Worm (Caenorhabditis elegans) whole organism, L3 larva: ENCODE measurements around the gene trip-4.

ENCODE experiments used
- ZK546.5 ChIP-seq: sonication (generic microtip); optimal IDR thresholded peaks from 2 replicates; lab custom pipeline; 2017; ENCODE audit warnings: missing biosample characterization, missing genetic modification characterization
- aly-2 ChIP-seq: fragments of 150-350 bp; optimal IDR thresholded peaks from 2 replicates; lab custom pipeline; 2014; ENCODE audit warnings: missing biosample characterization, missing genetic modification characterization
- ama-1 ChIP-seq: fragments of 150-350 bp; optimal IDR thresholded peaks from 2 replicates; lab custom pipeline; 2018
- egl-27 ChIP-seq: sonication (generic microtip); optimal IDR thresholded peaks from 4 replicates; lab custom pipeline; 2017; ENCODE audit warnings: missing biosample characterization, missing genetic modification reagents, missing genetic modification characterization
- egl-5 ChIP-seq: fragments of 150-350 bp; optimal IDR thresholded peaks from 2 replicates; lab custom pipeline; 2017; ENCODE audit warnings: missing biosample characterization, missing genetic modification reagents, missing genetic modification characterization, inconsistent platforms
- elt-2 ChIP-seq: sonication (generic microtip); optimal IDR thresholded peaks from 2 replicates; lab custom pipeline; 2016; ENCODE audit warnings: missing genetic modification reagents, mild to moderate bottlenecking, missing genetic modification characterization, missing compliant biosample characterization
- elt-3 ChIP-seq, 3 experiments: fragments of 150-350 bp in 1 of 3; sonication (generic microtip) in 2 of 3; optimal IDR thresholded peaks; 2 replicates in 2 of 3; 4 replicates in 1 of 3; lab custom pipeline; 2014 to 2017; ENCODE audit warnings: missing biosample characterization in 3 of 3, missing genetic modification characterization in 3 of 3
- eor-1 ChIP-seq, 2 experiments: fragments of 150-350 bp; optimal IDR thresholded peaks; 2 replicates each; lab custom pipeline; 2014 to 2018; ENCODE audit warnings: missing biosample characterization in 2 of 2, missing genetic modification characterization in 2 of 2
- fkh-10 ChIP-seq: sonication (generic microtip); optimal IDR thresholded peaks from 2 replicates; lab custom pipeline; 2017; ENCODE audit warnings: missing biosample characterization, missing genetic modification reagents, missing genetic modification characterization
- lin-15B ChIP-seq: fragments of 150-350 bp; optimal IDR thresholded peaks from 2 replicates; lab custom pipeline; 2014; ENCODE audit warnings: missing biosample characterization, missing genetic modification characterization
- mdl-1 ChIP-seq: fragments of 150-350 bp; optimal IDR thresholded peaks from 2 replicates; lab custom pipeline; 2014; ENCODE audit warnings: missing biosample characterization, missing genetic modification characterization
- mml-1 ChIP-seq: fragments of 150-350 bp; sonication (generic microtip); optimal IDR thresholded peaks from 3 replicates; lab custom pipeline; 2014; ENCODE audit warnings: missing biosample characterization, missing genetic modification characterization
- nfya-1 ChIP-seq: sonication (generic microtip); optimal IDR thresholded peaks from 2 replicates; lab custom pipeline; 2017; ENCODE audit warnings: missing genetic modification characterization, mild to moderate bottlenecking, missing compliant biosample characterization, antibody characterized with exemption, moderate library complexity; ENCODE audit not compliant: insufficient read depth
- nhr-11 ChIP-seq: fragments of 150-350 bp; optimal IDR thresholded peaks from 2 replicates; lab custom pipeline; 2014; ENCODE audit warnings: missing biosample characterization, missing genetic modification characterization
- nhr-12 ChIP-seq: fragments of 150-350 bp; optimal IDR thresholded peaks from 2 replicates; lab custom pipeline; 2014; ENCODE audit warnings: missing biosample characterization, missing genetic modification characterization
- nhr-23 ChIP-seq: fragments of 150-350 bp; optimal IDR thresholded peaks from 2 replicates; lab custom pipeline; 2014; ENCODE audit warnings: missing biosample characterization, missing genetic modification reagents, missing genetic modification characterization
- nhr-25 ChIP-seq: sonication (generic microtip); optimal IDR thresholded peaks from 2 replicates; lab custom pipeline; 2017; ENCODE audit warnings: missing biosample characterization, missing genetic modification characterization
- nhr-43 ChIP-seq: sonication (generic microtip); optimal IDR thresholded peaks from 2 replicates; lab custom pipeline; 2016; ENCODE audit warnings: mild to moderate bottlenecking, missing genetic modification characterization, missing compliant biosample characterization; ENCODE audit not compliant: poor library complexity, severe bottlenecking
- nhr-77 ChIP-seq: fragments of 150-350 bp; optimal IDR thresholded peaks from 2 replicates; lab custom pipeline; 2014; ENCODE audit warnings: missing biosample characterization, missing genetic modification characterization
- pha-4 ChIP-seq: fragments of 150-350 bp; optimal IDR thresholded peaks from 2 replicates; lab custom pipeline; 2014; ENCODE audit warnings: missing biosample characterization, missing genetic modification reagents, missing genetic modification characterization
- pqm-1 ChIP-seq: fragments of 150-350 bp; optimal IDR thresholded peaks from 2 replicates; lab custom pipeline; 2017; ENCODE audit warnings: missing biosample characterization, missing genetic modification characterization, inconsistent platforms
- sea-2 ChIP-seq: fragments of 150-350 bp; sonication (generic microtip); optimal IDR thresholded peaks from 4 replicates; lab custom pipeline; 2014; ENCODE audit warnings: missing biosample characterization, missing genetic modification reagents, missing genetic modification characterization
- snpc-4 ChIP-seq: fragments of 150-350 bp; optimal IDR thresholded peaks from 2 replicates; lab custom pipeline; 2014; ENCODE audit warnings: missing biosample characterization, missing genetic modification characterization
- tbx-2 ChIP-seq: sonication (generic microtip); optimal IDR thresholded peaks from 2 replicates; lab custom pipeline; 2016; ENCODE audit warnings: mild to moderate bottlenecking, missing genetic modification characterization, missing compliant biosample characterization
- unc-39 ChIP-seq: sonication (generic microtip); optimal IDR thresholded peaks from 4 replicates; lab custom pipeline; 2017; ENCODE audit warnings: missing biosample characterization, missing genetic modification characterization
- zag-1 ChIP-seq: fragments of 150-350 bp; optimal IDR thresholded peaks from 2 replicates; lab custom pipeline; 2014; ENCODE audit warnings: missing biosample characterization, missing genetic modification characterization
- ztf-11 ChIP-seq: fragments of 150-350 bp; optimal IDR thresholded peaks from 2 replicates; lab custom pipeline; 2014; ENCODE audit warnings: missing biosample characterization, missing genetic modification characterization

Gene trip-4

ce11 chrII:15071571-15071970, 32.4 kb downstream of the trip-4 start, which contains the start of gene Y53F4B.18:
Gene Y53F4B.18 (minus strand): TSS chrII:15071671.
- no peak for TF ChIP-seq unc-39 (tag; lab: Kevin White, UChicago)
- no peak for TF ChIP-seq egl-27 (tag; lab: Kevin White, UChicago)
- TF ChIP-seq pqm-1: no peak
- no peak for TF ChIP-seq mml-1
- TF ChIP-seq, all 47 proteins: peak for 0

ce11 chrII:15074760-15075159, 35.6 kb downstream of the trip-4 start:
- peak; percentile 59 for TF ChIP-seq elt-2
- no peak for TF ChIP-seq fkh-10 (GFP tag; lab: Kevin White, UChicago)
- TF ChIP-seq pha-4: peak; percentile 65
- peak; percentile 51 for TF ChIP-seq pqm-1

- no peak for TF ChIP-seq elt-3 (tag; optimal IDR thresholded peaks at IDR 0.05; lab: Kevin White, UChicago)
- no peak for TF ChIP-seq ztf-11 (tag; lab: Kevin White, UChicago)
- TF ChIP-seq eor-1 (tag; optimal IDR thresholded peaks at IDR 0.05; lab: Kevin White, UChicago): no peak
- no peak for TF ChIP-seq nhr-12
- no peak for TF ChIP-seq tbx-2 (tag; lab: Kevin White, UChicago)
- TF ChIP-seq ZK546.5 (tag; lab: Kevin White, UChicago): no peak
- TF ChIP-seq, all 47 proteins: peak for 0
Measured at ce11 chrII:15076778-15077435, 37.7 kb downstream of the trip-4 start, which contains the start of gene Y53F4B.19. Gene Y53F4B.19 (plus strand): TSS chrII:15076934.

ce11 chrII:15080535-15080934, 41.3 kb downstream of the trip-4 start:
- TF ChIP-seq egl-27 (tag; lab: Kevin White, UChicago): no peak
- TF ChIP-seq aly-2 (tag; lab: Kevin White, UChicago): no peak
- no peak for TF ChIP-seq fkh-10 (GFP tag; lab: Kevin White, UChicago)

ce11 chrII:15084170-15084569, 45.0 kb downstream of the trip-4 start, which contains the start of gene Y53F4B.20:
Gene Y53F4B.20 (plus strand): TSS chrII:15084470.
- TF ChIP-seq nhr-43 (tag; lab: Kevin White, UChicago) (no peak), egl-5 (tag; lab: Kevin White, UChicago) (no peak)

ce11 chrII:15089086-15089895, 50.1 kb downstream of the trip-4 start:
- TF ChIP-seq ama-1 (lab: Kevin White, UChicago) (no peak), nhr-23 (tag; lab: Kevin White, UChicago) (peak; percentile 59), pha-4 (peak; percentile 58), sea-2 (GFP tag; lab: Kevin White, UChicago) (no peak), nhr-43 (tag; lab: Kevin White, UChicago) (peak; percentile 88), zag-1 (tag; lab: Kevin White, UChicago) (no peak), snpc-4 (tag; lab: Kevin White, UChicago) (peak; percentile 54), lin-15B (peak; percentile 41), nfya-1 (tag; lab: Kevin White, UChicago) (peak; percentile 56), nhr-25 (tag; lab: Kevin White, UChicago) (no peak), nhr-11 (tag; lab: Kevin White, UChicago) (no peak)

- no peak for TF ChIP-seq pqm-1
- no peak for TF ChIP-seq nhr-77 (tag; lab: Kevin White, UChicago)
- TF ChIP-seq ZK546.5 (tag; lab: Kevin White, UChicago): no peak
- TF ChIP-seq mml-1: no peak
- no peak for TF ChIP-seq fkh-10 (GFP tag; lab: Kevin White, UChicago)
- peak; percentile 13 for TF ChIP-seq lin-15B
- no peak for TF ChIP-seq mdl-1
Measured at ce11 chrII:15089896-15090230, 50.7 kb downstream of the trip-4 start, which contains the start of gene Y53F4B.21. Gene Y53F4B.21 (plus strand): TSS chrII:15090180.
